Worm (Caenorhabditis elegans) whole organism, L3 larva: ENCODE measurements around the gene anat-1.
"Not testable (repeated sequence)": the region's sequence is repeated elsewhere in the genome, so short reads cannot be mapped to it uniquely, and the experiment has no call there.

Source experiments
- ZK546.5 ChIP-seq: sonication (generic microtip); optimal IDR thresholded peaks from 2 replicates; lab custom pipeline; 2017; ENCODE audit warnings: missing biosample characterization, missing genetic modification characterization
- fkh-10 ChIP-seq: sonication (generic microtip); optimal IDR thresholded peaks from 2 replicates; lab custom pipeline; 2017; ENCODE audit warnings: missing biosample characterization, missing genetic modification reagents, missing genetic modification characterization
- jun-1 ChIP-seq: fragments of 150-350 bp; optimal IDR thresholded peaks from 2 replicates; lab custom pipeline; 2014; ENCODE audit warnings: missing biosample characterization, missing genetic modification reagents, missing genetic modification characterization
- lin-15B ChIP-seq: fragments of 150-350 bp; optimal IDR thresholded peaks from 2 replicates; lab custom pipeline; 2014; ENCODE audit warnings: missing biosample characterization, missing genetic modification characterization
- nhr-237 ChIP-seq: fragments of 150-350 bp; optimal IDR thresholded peaks from 2 replicates; lab custom pipeline; 2014; ENCODE audit warnings: missing biosample characterization, missing genetic modification characterization
- nhr-25 ChIP-seq: sonication (generic microtip); optimal IDR thresholded peaks from 2 replicates; lab custom pipeline; 2017; ENCODE audit warnings: missing biosample characterization, missing genetic modification characterization
- nhr-67 ChIP-seq: fragments of 150-350 bp; optimal IDR thresholded peaks from 2 replicates; lab custom pipeline; 2014; ENCODE audit warnings: missing biosample characterization, missing genetic modification characterization
- nhr-76 ChIP-seq: fragments of 150-350 bp; sonication (generic microtip); optimal IDR thresholded peaks from 5 replicates; lab custom pipeline; 2014; ENCODE audit warnings: missing biosample characterization, missing genetic modification characterization
- pha-4 ChIP-seq: fragments of 150-350 bp; optimal IDR thresholded peaks from 2 replicates; lab custom pipeline; 2014; ENCODE audit warnings: missing biosample characterization, missing genetic modification reagents, missing genetic modification characterization
- sea-2 ChIP-seq: fragments of 150-350 bp; sonication (generic microtip); optimal IDR thresholded peaks from 4 replicates; lab custom pipeline; 2014; ENCODE audit warnings: missing biosample characterization, missing genetic modification reagents, missing genetic modification characterization
- snpc-4 ChIP-seq: fragments of 150-350 bp; optimal IDR thresholded peaks from 2 replicates; lab custom pipeline; 2014; ENCODE audit warnings: missing biosample characterization, missing genetic modification characterization
- unc-39 ChIP-seq: sonication (generic microtip); optimal IDR thresholded peaks from 4 replicates; lab custom pipeline; 2017; ENCODE audit warnings: missing biosample characterization, missing genetic modification characterization
- zag-1 ChIP-seq: fragments of 150-350 bp; optimal IDR thresholded peaks from 2 replicates; lab custom pipeline; 2014; ENCODE audit warnings: missing biosample characterization, missing genetic modification characterization
- ztf-4 ChIP-seq: fragments of 150-350 bp; optimal IDR thresholded peaks from 2 replicates; lab custom pipeline; 2014; ENCODE audit warnings: missing biosample characterization, missing genetic modification characterization

DNA sequence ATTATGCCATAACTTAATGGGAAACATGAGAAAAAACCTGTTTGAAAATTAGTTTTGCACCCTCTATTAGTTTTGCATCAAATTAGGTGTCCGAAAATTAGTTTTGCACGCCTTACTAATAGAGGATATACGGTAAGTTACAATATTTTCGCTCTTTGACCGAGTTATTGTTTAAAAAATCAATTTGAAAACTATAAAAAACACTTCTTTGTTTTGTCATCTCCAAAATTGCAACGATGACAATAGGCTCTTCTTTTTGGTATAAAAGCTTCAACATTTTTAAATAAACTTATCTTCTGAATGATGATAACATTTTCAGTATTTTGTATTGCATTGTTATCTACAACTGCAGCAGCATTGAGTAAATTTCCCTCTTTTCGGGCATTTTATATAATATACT is 56.8 kb downstream of the anat-1 start, which contains the start of gene H20E11.2:
- TF ChIP-seq nhr-76 (tag; lab: Kevin White, UChicago); nhr-237 (tag; lab: Kevin White, UChicago); fkh-10 (GFP tag; lab: Kevin White, UChicago); pha-4 (tag; lab: Kevin White, UChicago); ZK546.5; nhr-67; jun-1 (tag; lab: Kevin White, UChicago); lin-15B (tag; lab: Kevin White, UChicago); nhr-25; sea-2; zag-1 (tag; lab: Kevin White, UChicago); unc-39 (tag; lab: Kevin White, UChicago); snpc-4 (tag; lab: Kevin White, UChicago); ztf-4 (tag; lab: Kevin White, UChicago): not testable (repeated sequence)
